Fruit fly (Drosophila melanogaster) whole organism, embryonic: ENCODE measurements around the gene SIDL.
A peak's percentile ranks its signal among the peaks of the same experiment; 100 is the strongest.

Source experiments
- Aef1 ChIP-seq: fragments of 200-800 bp; sonication (Bioruptor generic); IDR thresholded peaks from 3 replicates; pipeline ENCODE4 v1.3.6; 2022; ENCODE audit warnings: missing biosample characterization, missing genetic modification characterization
- CG11247 ChIP-seq: fragments of 200-800 bp; sonication (Bioruptor generic); IDR thresholded peaks from 2 replicates; pipeline ENCODE4 v1.3.6; 2022; ENCODE audit warnings: missing biosample characterization, missing genetic modification characterization
- CG11456 ChIP-seq: fragments of 200-800 bp; sonication (Bioruptor generic); IDR thresholded peaks from 3 replicates; pipeline ENCODE4 v1.3.6; 2022; ENCODE audit warnings: missing biosample characterization, missing genetic modification characterization
- CG11560 ChIP-seq: fragments of 200-800 bp; sonication (Bioruptor generic); IDR thresholded peaks from 3 replicates; pipeline ENCODE4 v1.3.6; 2022; ENCODE audit warnings: missing biosample characterization, missing genetic modification characterization
- CG12769 ChIP-seq: fragments of 200-800 bp; sonication (Bioruptor generic); optimal IDR thresholded peaks from 2 replicates; lab custom pipeline; 2019; ENCODE audit warnings: missing biosample characterization, mild to moderate bottlenecking, missing genetic modification characterization, moderate library complexity
- CG14014 ChIP-seq: fragments of 200-800 bp; sonication (Bioruptor generic); IDR thresholded peaks from 2 replicates; pipeline ENCODE4 v1.3.6; 2022; ENCODE audit warnings: missing biosample characterization, missing genetic modification characterization
- CG17328 ChIP-seq: fragments of 200-800 bp; sonication (Bioruptor generic); IDR thresholded peaks from 2 replicates; pipeline ENCODE4 v1.3.6; 2022; ENCODE audit warnings: missing biosample characterization, missing genetic modification characterization
- CG2129 ChIP-seq: fragments of 200-800 bp; sonication (Bioruptor generic); IDR thresholded peaks from 2 replicates; pipeline ENCODE4 v1.3.6; 2022; ENCODE audit warnings: missing biosample characterization, missing genetic modification characterization; ENCODE audit not compliant: partially characterized antibody
- CG31365 ChIP-seq: fragments of 200-800 bp; sonication (Bioruptor generic); optimal IDR thresholded peaks from 2 replicates; lab custom pipeline; 2018; ENCODE audit warnings: missing biosample characterization, mild to moderate bottlenecking, missing genetic modification characterization
- CG32772 ChIP-seq: fragments of 200-800 bp; sonication (Bioruptor generic); IDR thresholded peaks from 2 replicates; pipeline ENCODE4 v1.3.6; 2022; ENCODE audit warnings: missing biosample characterization, missing genetic modification characterization
- CG3281 ChIP-seq: fragments of 200-800 bp; sonication (Bioruptor generic); optimal IDR thresholded peaks from 3 replicates; lab custom pipeline; 2017; ENCODE audit warnings: missing biosample characterization, mild to moderate bottlenecking, missing genetic modification characterization
- CG5953 ChIP-seq: fragments of 200-800 bp; sonication (Bioruptor generic); IDR thresholded peaks from 2 replicates; pipeline ENCODE4 v1.3.6; 2022; ENCODE audit warnings: missing biosample characterization, missing genetic modification characterization
- CG6254 ChIP-seq: fragments of 200-800 bp; sonication (Bioruptor generic); optimal IDR thresholded peaks from 3 replicates; lab custom pipeline; 2017; ENCODE audit warnings: mild to moderate bottlenecking, missing biosample characterization, missing genetic modification reagents, missing genetic modification characterization
- CG6813 ChIP-seq: fragments of 200-800 bp; sonication (Bioruptor generic); optimal IDR thresholded peaks from 2 replicates; lab custom pipeline; 2017; ENCODE audit warnings: missing biosample characterization, missing genetic modification characterization, mild to moderate bottlenecking, moderate library complexity, missing genetic modification reagents
- CG9609 ChIP-seq: fragments of 200-800 bp; sonication (Bioruptor generic); optimal IDR thresholded peaks from 3 replicates; lab custom pipeline; 2016; ENCODE audit warnings: missing biosample characterization, missing genetic modification characterization
- CG9817 ChIP-seq: fragments of 200-800 bp; sonication (Bioruptor generic); optimal IDR thresholded peaks from 2 replicates; lab custom pipeline; 2018; ENCODE audit warnings: missing biosample characterization, mild to moderate bottlenecking, missing genetic modification characterization, moderate library complexity
- CoRest ChIP-seq: fragments of 200-800 bp; sonication (Bioruptor generic); optimal IDR thresholded peaks from 3 replicates; lab custom pipeline; 2018; ENCODE audit warnings: missing biosample characterization, mild to moderate bottlenecking, missing genetic modification characterization, moderate library complexity
- D19B ChIP-seq: fragments of 200-800 bp; sonication (Bioruptor generic); optimal IDR thresholded peaks from 2 replicates; lab custom pipeline; 2017; ENCODE audit warnings: missing biosample characterization, mild to moderate bottlenecking, missing genetic modification characterization
- Dek ChIP-seq: fragments of 200-800 bp; sonication (Bioruptor generic); optimal IDR thresholded peaks from 3 replicates; lab custom pipeline; 2019; ENCODE audit warnings: missing biosample characterization, mild to moderate bottlenecking, missing genetic modification characterization, moderate library complexity
- Dfd ChIP-seq, 2 experiments: fragments of >200 bp; optimal IDR thresholded peaks; 2 replicates each; lab custom pipeline; 2017; ENCODE audit warnings: missing biosample characterization in 2 of 2, missing genetic modification characterization in 2 of 2
- Doc2 ChIP-seq: fragments of 200-800 bp; sonication (Bioruptor generic); IDR thresholded peaks from 2 replicates; pipeline ENCODE4 v1.3.6; 2022; ENCODE audit warnings: missing biosample characterization, missing genetic modification characterization
- Dp ChIP-seq: fragments of 200-800 bp; sonication (Bioruptor generic); optimal IDR thresholded peaks from 2 replicates; lab custom pipeline; 2018; ENCODE audit warnings: missing biosample characterization, mild to moderate bottlenecking, missing genetic modification characterization, moderate library complexity
- Ets65A ChIP-seq: fragments of 200-800 bp; sonication (Bioruptor generic); peaks from one replicate; lab custom pipeline; 2016; ENCODE audit warnings: missing biosample characterization, missing genetic modification characterization
- Ets97D ChIP-seq: fragments of 200-800 bp; sonication (Bioruptor generic); optimal IDR thresholded peaks from 3 replicates; lab custom pipeline; 2016; ENCODE audit warnings: missing biosample characterization, missing genetic modification characterization
- HLH4C ChIP-seq: fragments of 200-800 bp; sonication (Bioruptor generic); IDR thresholded peaks from 3 replicates; pipeline ENCODE4 v1.3.6; 2022; ENCODE audit warnings: missing biosample characterization, missing genetic modification characterization; ENCODE audit not compliant: partially characterized antibody
- Nf-YB ChIP-seq: fragments of 200-800 bp; sonication (Bioruptor generic); optimal IDR thresholded peaks from 3 replicates; lab custom pipeline; 2019; ENCODE audit warnings: missing biosample characterization, mild to moderate bottlenecking, missing genetic modification characterization, moderate library complexity
- Optix ChIP-seq: fragments of 200-800 bp; sonication (Bioruptor generic); IDR thresholded peaks from 3 replicates; pipeline ENCODE4 v1.3.6; 2022; ENCODE audit warnings: missing biosample characterization, missing genetic modification characterization
- Rfx ChIP-seq: fragments of 200-800 bp; sonication (Bioruptor generic); IDR thresholded peaks from 2 replicates; pipeline ENCODE4 v1.3.6; 2022; ENCODE audit warnings: missing biosample characterization, missing genetic modification characterization
- Sry-δ ChIP-seq: fragments of 200-800 bp; sonication (Bioruptor generic); optimal IDR thresholded peaks from 2 replicates; lab custom pipeline; 2016; ENCODE audit warnings: missing biosample characterization, missing genetic modification characterization
- Ssrp ChIP-seq: fragments of 200-800 bp; sonication (Bioruptor generic); optimal IDR thresholded peaks from 2 replicates; lab custom pipeline; 2018; ENCODE audit warnings: missing biosample characterization, mild to moderate bottlenecking, missing genetic modification characterization, moderate library complexity
- ci ChIP-seq: fragments of 200-800 bp; sonication (Bioruptor generic); IDR thresholded peaks from 3 replicates; pipeline ENCODE4 v1.3.6; 2022; ENCODE audit warnings: missing biosample characterization, missing genetic modification characterization
- corto ChIP-seq: fragments of 200-800 bp; sonication (Bioruptor generic); optimal IDR thresholded peaks from 2 replicates; lab custom pipeline; 2016; ENCODE audit warnings: missing biosample characterization, mild to moderate bottlenecking, missing genetic modification characterization, moderate library complexity
- dmrt11E ChIP-seq: fragments of 200-800 bp; sonication (Bioruptor generic); optimal IDR thresholded peaks from 3 replicates; lab custom pipeline; 2018; ENCODE audit warnings: missing biosample characterization, mild to moderate bottlenecking, missing genetic modification characterization, moderate library complexity
- emc ChIP-seq: fragments of 200-800 bp; sonication (Bioruptor generic); optimal IDR thresholded peaks from 2 replicates; lab custom pipeline; 2016; ENCODE audit warnings: missing biosample characterization, missing genetic modification characterization
- ewg ChIP-seq: fragments of 200-800 bp; sonication (Bioruptor generic); optimal IDR thresholded peaks from 3 replicates; lab custom pipeline; 2017; ENCODE audit warnings: mild to moderate bottlenecking, missing biosample characterization, missing genetic modification reagents, missing genetic modification characterization
- fru ChIP-seq: fragments of >200 bp; optimal IDR thresholded peaks from 2 replicates; lab custom pipeline; 2017
- ftz-f1 ChIP-seq: fragments of 200-800 bp; sonication (Bioruptor generic); optimal IDR thresholded peaks from 2 replicates; lab custom pipeline; 2016; ENCODE audit warnings: missing biosample characterization, missing genetic modification characterization
- fu2 ChIP-seq: fragments of 200-800 bp; sonication (Bioruptor generic); optimal IDR thresholded peaks from 2 replicates; lab custom pipeline; 2016; ENCODE audit warnings: missing biosample characterization, missing genetic modification characterization
- grn ChIP-seq: fragments of 200-800 bp; sonication (Bioruptor generic); optimal IDR thresholded peaks from 3 replicates; lab custom pipeline; 2017; ENCODE audit warnings: missing biosample characterization, missing genetic modification characterization
- gro ChIP-seq: fragments of 200-800 bp; sonication (Bioruptor generic); optimal IDR thresholded peaks from 2 replicates; lab custom pipeline; 2016; ENCODE audit warnings: missing biosample characterization, missing genetic modification characterization
- hth ChIP-seq: fragments of >200 bp; optimal IDR thresholded peaks from 2 replicates; lab custom pipeline; 2017; ENCODE audit warnings: inconsistent platforms
- klu ChIP-seq: fragments of 200-800 bp; sonication (Bioruptor generic); IDR thresholded peaks from 2 replicates; pipeline ENCODE4 v1.3.6; 2022; ENCODE audit warnings: missing biosample characterization, missing genetic modification characterization
- lmd ChIP-seq: fragments of 200-800 bp; sonication (Bioruptor generic); IDR thresholded peaks from 2 replicates; pipeline ENCODE4 v1.3.6; 2022; ENCODE audit warnings: missing biosample characterization, missing genetic modification characterization
- maf-S ChIP-seq: fragments of 200-800 bp; sonication (Bioruptor generic); optimal IDR thresholded peaks from 2 replicates; lab custom pipeline; 2016; ENCODE audit warnings: missing biosample characterization, missing genetic modification characterization
- onecut ChIP-seq: fragments of 200-800 bp; sonication (Bioruptor generic); IDR thresholded peaks from 2 replicates; pipeline ENCODE4 v1.3.6; 2022; ENCODE audit warnings: missing biosample characterization, missing genetic modification characterization
- rib ChIP-seq: fragments of 200-800 bp; sonication (Bioruptor generic); IDR thresholded peaks from 2 replicates; pipeline ENCODE4 v1.3.6; 2022; ENCODE audit warnings: missing biosample characterization, missing genetic modification characterization
- seq ChIP-seq: fragments of 200-800 bp; sonication (Bioruptor generic); IDR thresholded peaks from 2 replicates; pipeline ENCODE4 v1.3.6; 2022; ENCODE audit warnings: missing biosample characterization, missing genetic modification characterization
- slp2 ChIP-seq: fragments of 200-800 bp; sonication (Bioruptor generic); optimal IDR thresholded peaks from 2 replicates; lab custom pipeline; 2016; ENCODE audit warnings: missing biosample characterization, missing genetic modification characterization
- sqz ChIP-seq: fragments of 200-800 bp; sonication (Bioruptor generic); optimal IDR thresholded peaks from 3 replicates; lab custom pipeline; 2018; ENCODE audit warnings: missing biosample characterization, mild to moderate bottlenecking, missing genetic modification characterization
- sug ChIP-seq: fragments of 200-800 bp; optimal IDR thresholded peaks from 2 replicates; lab custom pipeline; 2019; ENCODE audit warnings: missing biosample characterization, mild to moderate bottlenecking, missing genetic modification characterization, moderate library complexity
- unpg ChIP-seq: fragments of 200-800 bp; sonication (Bioruptor generic); optimal IDR thresholded peaks from 3 replicates; lab custom pipeline; 2018; ENCODE audit warnings: missing biosample characterization, mild to moderate bottlenecking, missing genetic modification characterization, moderate library complexity

SIDL gene

DNA sequence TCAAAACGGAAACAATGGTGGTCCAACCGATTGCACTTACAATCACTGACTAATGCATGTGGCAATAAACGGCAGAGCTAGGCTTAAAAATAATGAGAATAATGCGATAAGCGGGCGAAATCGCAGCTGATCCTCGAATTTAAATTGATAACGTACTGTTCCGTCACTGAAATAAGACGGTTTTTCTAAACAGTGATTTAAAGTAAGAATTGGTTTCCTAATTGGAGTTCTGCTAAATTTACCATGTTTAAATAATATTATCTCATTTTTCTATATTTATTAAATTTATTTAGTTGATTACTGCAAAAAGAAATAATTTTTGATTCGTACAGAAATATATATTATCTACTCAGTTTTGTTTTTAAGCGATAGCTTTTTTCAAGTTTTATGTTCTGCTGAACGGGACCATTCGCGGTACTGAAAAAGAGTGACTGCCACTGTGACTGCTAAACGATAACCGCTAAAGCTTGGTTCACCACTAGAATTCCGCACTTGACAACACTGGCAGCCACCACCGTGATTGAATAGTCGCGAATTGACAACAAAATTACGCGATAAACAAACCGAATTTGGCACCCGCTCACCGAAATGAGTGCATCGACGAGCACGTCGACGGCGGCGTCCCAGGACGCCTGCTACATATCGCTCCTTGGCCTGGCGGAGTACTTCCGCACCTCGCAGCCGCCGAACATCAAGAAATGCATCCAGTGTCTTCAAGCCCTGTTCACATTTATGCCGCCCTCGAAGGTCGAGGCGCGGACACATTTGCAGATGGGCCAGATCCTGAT is 9.8 kb downstream of the SIDL start, which contains the start of the genes Spn88Eb and Mau2 (continued):
- TF ChIP-seq CG6813 (GFP tag; lab: Kevin White, UChicago) (no peak), CG9609 (GFP tag; lab: Kevin White, UChicago) (peak; percentile 62), Doc2 (no peak), Rfx (GFP tag; lab: Robert Waterston, UW) (peak; percentile 92), CG31365 (tag; lab: Kevin White, UChicago) (no peak), Nf-YB (GFP tag; lab: Kevin White, UChicago) (no peak), CG11247 (GFP tag; lab: Robert Waterston, UW) (peak; percentile 82), Ssrp (tag; lab: Kevin White, UChicago) (peak; percentile 31), sqz (GFP tag; lab: Kevin White, UChicago) (no peak), maf-S (GFP tag; lab: Kevin White, UChicago) (peak; percentile 53), slp2 (GFP tag; lab: Kevin White, UChicago) (peak; percentile 5), unpg (GFP tag; lab: Kevin White, UChicago) (no peak), gro (GFP tag; lab: Kevin White, UChicago) (peak; percentile 78), CoRest (tag; lab: Kevin White, UChicago) (peak; percentile 68), Dp (GFP tag; lab: Kevin White, UChicago) (peak; percentile 37), HLH4C (peak; percentile 64), Dfd (GFP tag; optimal IDR thresholded peaks at IDR 0.05; lab: Kevin White, UChicago) (no peak), CG12769 (no peak), Ets65A (GFP tag; lab: Kevin White, UChicago) (peak; percentile 97), ci (GFP tag; lab: Robert Waterston, UW) (peak; percentile 73), D19B (GFP tag; lab: Kevin White, UChicago) (no peak), CG2129 (GFP tag; lab: Robert Waterston, UW) (no peak; the same call in 1 of the 2 replicates), rib (GFP tag; lab: Robert Waterston, UW) (peak; percentile 87), Optix (GFP tag; lab: Robert Waterston, UW) (0 out of 3 replicates have a peak, but pooled peaks have one; percentile 32), CG11456 (GFP tag; lab: Robert Waterston, UW) (peak; percentile 89), dmrt11E (tag; lab: Kevin White, UChicago) (no peak), CG11560 (0 out of 3 replicates have a peak, but pooled peaks have one; percentile 47), CG17328 (GFP tag; lab: Robert Waterston, UW) (peak; percentile 53), lmd (GFP tag; lab: Robert Waterston, UW) (peak; percentile 83), Dek (tag; lab: Kevin White, UChicago) (peak; percentile 55), CG14014 (peak; percentile 36), Sry-δ (GFP tag; lab: Kevin White, UChicago) (peak; percentile 90), corto (no peak), fru (lab: Kevin White, UChicago) (no peak), klu (peak; percentile 69), CG3281 (GFP tag; lab: Kevin White, UChicago) (peak; percentile 56), ewg (GFP tag; lab: Kevin White, UChicago) (peak; percentile 41), onecut (GFP tag; lab: Robert Waterston, UW) (peak; percentile 57), fu2 (GFP tag; lab: Kevin White, UChicago) (peak; percentile 52), grn (no peak), hth (lab: Kevin White, UChicago) (no peak), sug (tag; lab: Kevin White, UChicago) (peak; percentile 80), CG6254 (GFP tag; lab: Kevin White, UChicago) (no peak), emc (GFP tag; lab: Kevin White, UChicago) (no peak), CG9817 (tag; lab: Kevin White, UChicago) (peak; percentile 71), ftz-f1 (GFP tag; lab: Kevin White, UChicago) (peak; percentile 90), CG32772 (peak; percentile 57; the same call in 1 of the 2 replicates), Ets97D (GFP tag; lab: Kevin White, UChicago) (peak; percentile 39), Aef1 (GFP tag; lab: Robert Waterston, UW) (peak; percentile 69), seq (GFP tag; lab: Robert Waterston, UW) (no peak), CG5953 (GFP tag; lab: Robert Waterston, UW) (no peak)
